Fruit fly (Drosophila melanogaster): ENCODE results near the gene SmydA-4.

The SmydA-4 gene

dm6 chrX:11092201-11092600 is 47.6 kb downstream of the SmydA-4 start, which contains the start of gene CG2061 (continued):
- no peak for TF ChIP-seq CG10462 (GFP tag; optimal IDR thresholded peaks at IDR 0.05)
- no peak for TF ChIP-seq zen (tag; optimal IDR thresholded peaks at IDR 0.05)
- TF ChIP-seq E2f2 (GFP tag; IDR thresholded peaks at IDR 0.05) = peak; percentile 57
- no peak for TF ChIP-seq CG8924 (tag; optimal IDR thresholded peaks at IDR 0.05)
- TF ChIP-seq Side (GFP tag; optimal IDR thresholded peaks at IDR 0.05) = no peak
- TF ChIP-seq CG30020 (tag; optimal IDR thresholded peaks at IDR 0.05) = no peak
- TF ChIP-seq sc (optimal IDR thresholded peaks at IDR 0.05) = no peak
- no peak for TF ChIP-seq sc (GFP tag; optimal IDR thresholded peaks at IDR 0.05)
- TF ChIP-seq CG4707 (GFP tag; optimal IDR thresholded peaks at IDR 0.05) = no peak
- TF ChIP-seq CG2129 (GFP tag; IDR thresholded peaks at IDR 0.05; ENCODE audit: partially characterized antibody) = peak; percentile 36; the same call in 1 of the 2 replicates
- peak; percentile 68 for TF ChIP-seq BEAF-32 (GFP tag; optimal IDR thresholded peaks at IDR 0.05)
- no peak for TF ChIP-seq CG31388 (GFP tag; optimal IDR thresholded peaks at IDR 0.05)
- TF ChIP-seq zen2 (GFP tag; IDR thresholded peaks at IDR 0.05; ENCODE audit: partially characterized antibody) = peak; percentile 68; the same call in 2 of the 3 replicates
- peak; percentile 56 for TF ChIP-seq Sry-δ (GFP tag; optimal IDR thresholded peaks at IDR 0.05)
- no peak for TF ChIP-seq salm (tag; optimal IDR thresholded peaks at IDR 0.05)
- no peak for TF ChIP-seq sim (GFP tag; IDR thresholded peaks at IDR 0.05)
- peak; percentile 52; the same call in 1 of the 3 replicates for TF ChIP-seq Opbp (GFP tag; IDR thresholded peaks at IDR 0.05; ENCODE audit: partially characterized antibody)
- no peak for TF ChIP-seq CG5180 (GFP tag; optimal IDR thresholded peaks at IDR 0.05)
- TF ChIP-seq Myb (GFP tag; optimal IDR thresholded peaks at IDR 0.05) = no peak
- TF ChIP-seq C15 (GFP tag; IDR thresholded peaks at IDR 0.05) = no peak
- TF ChIP-seq pzg (GFP tag; optimal IDR thresholded peaks at IDR 0.05) = peak; percentile 18
- peak; percentile 56 for TF ChIP-seq Dref (GFP tag; IDR thresholded peaks at IDR 0.05)
- TF ChIP-seq MBD-R2 (GFP tag; IDR thresholded peaks at IDR 0.05) = no peak
- no peak for TF ChIP-seq CG10431 (GFP tag; optimal IDR thresholded peaks at IDR 0.05)
- no peak for TF ChIP-seq gem (tag; optimal IDR thresholded peaks at IDR 0.05)
- no peak for TF ChIP-seq z (GFP tag; IDR thresholded peaks at IDR 0.05)
- TF ChIP-seq NC2α (GFP tag; optimal IDR thresholded peaks at IDR 0.05) = no peak
- TF ChIP-seq CG1233 (GFP tag; optimal IDR thresholded peaks at IDR 0.05) = no peak
- no peak for TF ChIP-seq CkIIα-i1 (GFP tag; IDR thresholded peaks at IDR 0.05)
- no peak for TF ChIP-seq ac (GFP tag; optimal IDR thresholded peaks at IDR 0.05)
- peak; percentile 74 for TF ChIP-seq sna (GFP tag; IDR thresholded peaks at IDR 0.05; ENCODE audit: partially characterized antibody)
- no peak for TF ChIP-seq CG31365 (tag; optimal IDR thresholded peaks at IDR 0.05)
- no peak for TF ChIP-seq Oaz (GFP tag; IDR thresholded peaks at IDR 0.05)
- TF ChIP-seq lov (optimal IDR thresholded peaks at IDR 0.05) = no peak
- TF ChIP-seq lov (GFP tag; IDR thresholded peaks at IDR 0.05) = no peak
- peak in 1 of 2 experiments; percentile 14 for TF ChIP-seq Pdp1 (GFP tag; optimal IDR thresholded peaks at IDR 0.05)
- TF ChIP-seq H2.0 (GFP tag; IDR thresholded peaks at IDR 0.05) = no peak
- TF ChIP-seq her (GFP tag; optimal IDR thresholded peaks at IDR 0.05) = no peak
- TF ChIP-seq org-1 (GFP tag; optimal IDR thresholded peaks at IDR 0.05) = no peak
- no peak for TF ChIP-seq CG10267 (tag; optimal IDR thresholded peaks at IDR 0.05)
- TF ChIP-seq nerfin-1 (tag; optimal IDR thresholded peaks at IDR 0.05) = no peak
- TF ChIP-seq Blimp-1 (GFP tag; optimal IDR thresholded peaks at IDR 0.05) = no peak
- TF ChIP-seq ara (GFP tag; IDR thresholded peaks at IDR 0.05) = no peak
- TF ChIP-seq Dll (GFP tag; IDR thresholded peaks at IDR 0.05; ENCODE audit: partially characterized antibody) = peak; percentile 81
- TF ChIP-seq CG2712 (tag; optimal IDR thresholded peaks at IDR 0.05) = no peak
- TF ChIP-seq CG11723 (GFP tag; optimal IDR thresholded peaks at IDR 0.05) = no peak
- peak; percentile 63; the same call in 1 of the 2 replicates for TF ChIP-seq amos (GFP tag; IDR thresholded peaks at IDR 0.05; ENCODE audit: partially characterized antibody)
- TF ChIP-seq Spps (tag; optimal IDR thresholded peaks at IDR 0.05) = no peak
- TF ChIP-seq Dek (tag; optimal IDR thresholded peaks at IDR 0.05) = no peak
- no peak for TF ChIP-seq CG10654 (GFP tag; optimal IDR thresholded peaks at IDR 0.05)
- no peak for TF ChIP-seq Elba2 (GFP tag; optimal IDR thresholded peaks at IDR 0.05)
